Fruit fly (Drosophila melanogaster) whole organism, embryonic: ENCODE results near the gene CG31493.

ENCODE experiments used
- Atf6 ChIP-seq: fragments of 200-800 bp; sonication (Bioruptor generic); IDR thresholded peaks from 2 replicates; pipeline ENCODE4 v1.3.6; 2022; ENCODE audit warnings: missing biosample characterization, missing genetic modification characterization
- B-H2 ChIP-seq: fragments of 200-800 bp; sonication (Bioruptor generic); optimal IDR thresholded peaks from 2 replicates; lab custom pipeline; 2018; ENCODE audit warnings: missing biosample characterization, mild to moderate bottlenecking, missing genetic modification characterization
- Blimp-1 ChIP-seq: fragments of 200-800 bp; sonication (Bioruptor generic); optimal IDR thresholded peaks from 3 replicates; lab custom pipeline; 2018; ENCODE audit warnings: missing biosample characterization, missing genetic modification characterization, mild to moderate bottlenecking, moderate library complexity, missing genetic modification reagents
- CG10543 ChIP-seq: fragments of 200-800 bp; sonication (Bioruptor generic); optimal IDR thresholded peaks from 3 replicates; lab custom pipeline; 2017; ENCODE audit warnings: missing biosample characterization, mild to moderate bottlenecking, missing genetic modification characterization, moderate library complexity
- CG11560 ChIP-seq: fragments of 200-800 bp; sonication (Bioruptor generic); IDR thresholded peaks from 3 replicates; pipeline ENCODE4 v1.3.6; 2022; ENCODE audit warnings: missing biosample characterization, missing genetic modification characterization
- CG13296 ChIP-seq: fragments of 200-800 bp; sonication (Bioruptor generic); optimal IDR thresholded peaks from 3 replicates; lab custom pipeline; 2018; ENCODE audit warnings: missing biosample characterization, mild to moderate bottlenecking, missing genetic modification characterization
- CG13424 ChIP-seq: fragments of 200-800 bp; sonication (Bioruptor generic); optimal IDR thresholded peaks from 2 replicates; lab custom pipeline; 2019; ENCODE audit warnings: missing biosample characterization, mild to moderate bottlenecking, missing genetic modification characterization, moderate library complexity
- CG13894 ChIP-seq: fragments of 200-800 bp; sonication (Bioruptor generic); optimal IDR thresholded peaks from 3 replicates; lab custom pipeline; 2018; ENCODE audit warnings: missing biosample characterization, mild to moderate bottlenecking, missing genetic modification characterization, moderate library complexity
- CG14860 ChIP-seq: fragments of 200-800 bp; sonication (Bioruptor generic); IDR thresholded peaks from 3 replicates; pipeline ENCODE4 v1.3.6; 2022; ENCODE audit warnings: missing biosample characterization, missing genetic modification characterization; ENCODE audit not compliant: partially characterized antibody
- CG15479 ChIP-seq: fragments of 200-800 bp; sonication (Bioruptor generic); optimal IDR thresholded peaks from 3 replicates; lab custom pipeline; 2019; ENCODE audit warnings: missing biosample characterization, mild to moderate bottlenecking, missing genetic modification characterization, moderate library complexity
- CG15514 ChIP-seq: fragments of 200-800 bp; sonication (Bioruptor generic); optimal IDR thresholded peaks from 3 replicates; lab custom pipeline; 2017; ENCODE audit warnings: missing biosample characterization, missing genetic modification characterization, mild to moderate bottlenecking, moderate library complexity, missing genetic modification reagents
- CG17829 ChIP-seq: fragments of 200-800 bp; optimal IDR thresholded peaks from 2 replicates; lab custom pipeline; 2019; ENCODE audit warnings: missing biosample characterization, mild to moderate bottlenecking, missing genetic modification characterization, moderate library complexity
- CG2120 ChIP-seq: fragments of 200-800 bp; sonication (Bioruptor generic); optimal IDR thresholded peaks from 3 replicates; lab custom pipeline; 2016; ENCODE audit warnings: missing biosample characterization, missing genetic modification characterization
- CG3065 ChIP-seq: fragments of 200-800 bp; sonication (Bioruptor generic); optimal IDR thresholded peaks from 2 replicates; lab custom pipeline; 2016; ENCODE audit warnings: missing biosample characterization, missing genetic modification characterization
- CG31365 ChIP-seq: fragments of 200-800 bp; sonication (Bioruptor generic); optimal IDR thresholded peaks from 2 replicates; lab custom pipeline; 2018; ENCODE audit warnings: missing biosample characterization, mild to moderate bottlenecking, missing genetic modification characterization
- CG32532 ChIP-seq: fragments of 200-800 bp; sonication (Bioruptor generic); IDR thresholded peaks from 2 replicates; pipeline ENCODE4 v1.3.6; 2022; ENCODE audit warnings: missing biosample characterization, missing genetic modification characterization
- CG32767 ChIP-seq: fragments of 200-800 bp; sonication (Bioruptor generic); IDR thresholded peaks from 2 replicates; pipeline ENCODE4 v1.3.6; 2022; ENCODE audit warnings: missing biosample characterization, missing genetic modification characterization
- CG3995 ChIP-seq: fragments of 200-800 bp; sonication (Bioruptor generic); optimal IDR thresholded peaks from 3 replicates; lab custom pipeline; 2016; ENCODE audit warnings: missing biosample characterization, missing genetic modification characterization
- CG4328 ChIP-seq: fragments of 200-800 bp; sonication (Bioruptor generic); optimal IDR thresholded peaks from 3 replicates; lab custom pipeline; 2017; ENCODE audit warnings: missing biosample characterization, missing genetic modification reagents, missing genetic modification characterization
- CG6765 ChIP-seq: fragments of 200-800 bp; sonication (Bioruptor generic); optimal IDR thresholded peaks from 3 replicates; lab custom pipeline; 2017; ENCODE audit warnings: missing biosample characterization, mild to moderate bottlenecking, missing genetic modification characterization
- CG7786 ChIP-seq: fragments of 200-800 bp; sonication (Bioruptor generic); optimal IDR thresholded peaks from 2 replicates; lab custom pipeline; 2016; ENCODE audit warnings: missing biosample characterization, missing genetic modification characterization
- CG8290 ChIP-seq, 3 experiments: fragments of 200-800 bp; sonication (Bioruptor generic); optimal IDR thresholded peaks; 2 replicates each; lab custom pipeline; 2016 to 2019; ENCODE audit warnings: missing biosample characterization in 3 of 3, missing genetic modification characterization in 3 of 3, mild to moderate bottlenecking in 2 of 3, moderate library complexity in 1 of 3
- Deaf1 ChIP-seq: fragments of 200-800 bp; optimal IDR thresholded peaks from 3 replicates; lab custom pipeline; 2019; ENCODE audit warnings: missing biosample characterization, mild to moderate bottlenecking, missing genetic modification characterization, moderate library complexity
- Dip2 ChIP-seq: fragments of 200-800 bp; sonication (Bioruptor generic); IDR thresholded peaks from 2 replicates; pipeline ENCODE4 v1.3.6; 2022; ENCODE audit warnings: missing biosample characterization, missing genetic modification characterization
- Dll ChIP-seq: fragments of 200-800 bp; sonication (Bioruptor generic); IDR thresholded peaks from 4 replicates; pipeline ENCODE4 v1.3.6; 2022; ENCODE audit warnings: missing biosample characterization, missing genetic modification characterization; ENCODE audit not compliant: partially characterized antibody
- Fer1 ChIP-seq: fragments of 200-800 bp; sonication (Bioruptor generic); optimal IDR thresholded peaks from 2 replicates; lab custom pipeline; 2017; ENCODE audit warnings: missing biosample characterization, mild to moderate bottlenecking, missing genetic modification characterization
- Gsc ChIP-seq: fragments of 200-800 bp; sonication (Bioruptor generic); IDR thresholded peaks from 2 replicates; pipeline ENCODE4 v1.3.6; 2022; ENCODE audit warnings: missing biosample characterization, missing genetic modification characterization
- Gug ChIP-seq: fragments of 200-800 bp; sonication (Bioruptor generic); IDR thresholded peaks from 4 replicates; pipeline ENCODE4 v1.3.6; 2022; ENCODE audit warnings: missing biosample characterization, missing genetic modification characterization
- MBD-R2 ChIP-seq: fragments of 200-800 bp; sonication (Bioruptor generic); IDR thresholded peaks from 2 replicates; pipeline ENCODE4 v1.3.6; 2022; ENCODE audit warnings: missing biosample characterization, missing genetic modification characterization
- chinmo ChIP-seq: fragments of 200-800 bp; sonication (Bioruptor generic); IDR thresholded peaks from 4 replicates; pipeline ENCODE4 v1.3.6; 2022; ENCODE audit warnings: missing biosample characterization, missing genetic modification characterization; ENCODE audit not compliant: partially characterized antibody
- chm ChIP-seq: fragments of 200-800 bp; sonication (Bioruptor generic); IDR thresholded peaks from 2 replicates; pipeline ENCODE4 v1.3.6; 2022; ENCODE audit warnings: missing biosample characterization, missing genetic modification characterization
- cwo ChIP-seq: fragments of 200-800 bp; sonication (Bioruptor generic); optimal IDR thresholded peaks from 3 replicates; lab custom pipeline; 2017; ENCODE audit warnings: missing biosample characterization, missing genetic modification characterization, mild to moderate bottlenecking, moderate library complexity, missing genetic modification reagents
- dysf ChIP-seq: fragments of 200-800 bp; sonication (Bioruptor generic); IDR thresholded peaks from 3 replicates; pipeline ENCODE4 v1.3.6; 2022; ENCODE audit warnings: missing biosample characterization, missing genetic modification characterization
- ems ChIP-seq: fragments of 200-800 bp; sonication (Bioruptor generic); optimal IDR thresholded peaks from 3 replicates; lab custom pipeline; 2016; ENCODE audit warnings: missing biosample characterization, missing genetic modification characterization
- ewg ChIP-seq: fragments of 200-800 bp; sonication (Bioruptor generic); optimal IDR thresholded peaks from 3 replicates; lab custom pipeline; 2017; ENCODE audit warnings: mild to moderate bottlenecking, missing biosample characterization, missing genetic modification reagents, missing genetic modification characterization
- hth ChIP-seq: fragments of >200 bp; optimal IDR thresholded peaks from 2 replicates; lab custom pipeline; 2017; ENCODE audit warnings: inconsistent platforms
- kni ChIP-seq: fragments of 200-800 bp; sonication (Bioruptor generic); optimal IDR thresholded peaks from 3 replicates; lab custom pipeline; 2017; ENCODE audit warnings: mild to moderate bottlenecking, missing biosample characterization, missing genetic modification reagents, missing genetic modification characterization
- nom ChIP-seq: fragments of 200-800 bp; sonication (Bioruptor generic); optimal IDR thresholded peaks from 2 replicates; lab custom pipeline; 2017; ENCODE audit warnings: missing biosample characterization, missing genetic modification characterization, mild to moderate bottlenecking, moderate library complexity, missing genetic modification reagents
- peb ChIP-seq: fragments of 200-800 bp; sonication (Bioruptor generic); IDR thresholded peaks from 2 replicates; pipeline ENCODE4 v1.3.6; 2022; ENCODE audit warnings: missing biosample characterization, missing genetic modification characterization
- pros ChIP-seq: fragments of 200-800 bp; sonication (Bioruptor generic); optimal IDR thresholded peaks from 3 replicates; lab custom pipeline; 2019; ENCODE audit warnings: missing biosample characterization, mild to moderate bottlenecking, missing genetic modification characterization, moderate library complexity
- rib ChIP-seq: fragments of 200-800 bp; sonication (Bioruptor generic); IDR thresholded peaks from 2 replicates; pipeline ENCODE4 v1.3.6; 2022; ENCODE audit warnings: missing biosample characterization, missing genetic modification characterization
- run ChIP-seq: fragments of 200-800 bp; sonication (Bioruptor generic); optimal IDR thresholded peaks from 3 replicates; lab custom pipeline; 2018; ENCODE audit warnings: missing biosample characterization, mild to moderate bottlenecking, missing genetic modification characterization
- seq ChIP-seq: fragments of 200-800 bp; sonication (Bioruptor generic); IDR thresholded peaks from 2 replicates; pipeline ENCODE4 v1.3.6; 2022; ENCODE audit warnings: missing biosample characterization, missing genetic modification characterization
- sob ChIP-seq: fragments of 200-800 bp; sonication (Bioruptor generic); IDR thresholded peaks from 2 replicates; pipeline ENCODE4 v1.3.6; 2022; ENCODE audit warnings: missing biosample characterization, missing genetic modification characterization
- sug ChIP-seq: fragments of 200-800 bp; optimal IDR thresholded peaks from 2 replicates; lab custom pipeline; 2019; ENCODE audit warnings: missing biosample characterization, mild to moderate bottlenecking, missing genetic modification characterization, moderate library complexity

Gene CG31493

dm6 chr3R:7089522-7090336 is 41.6 kb upstream of the CG31493 start (continued):
- TF ChIP-seq ems = no peak
- peak; percentile 45; the same call in 1 of the 2 replicates for TF ChIP-seq chm (GFP tag; lab: Robert Waterston, UW)
- TF ChIP-seq CG14860 (GFP tag; lab: Robert Waterston, UW) = no peak
- TF ChIP-seq nom (GFP tag; lab: Kevin White, UChicago) = no peak

- TF ChIP-seq seq (0 out of 2 replicates have a peak, but pooled peaks have one; percentile 5), B-H2 (GFP tag; lab: Kevin White, UChicago) (peak; percentile 25), Dip2 (GFP tag; lab: Robert Waterston, UW) (no peak), CG2120 (GFP tag; lab: Kevin White, UChicago) (peak; percentile 20), hth (lab: Kevin White, UChicago) (no peak), CG31365 (tag; lab: Kevin White, UChicago) (peak; percentile 10), CG6765 (GFP tag; lab: Kevin White, UChicago) (no peak), CG13424 (tag; lab: Kevin White, UChicago) (no peak), sob (0 out of 2 replicates have a peak, but pooled peaks have one; percentile 15), Dll (no peak), CG13894 (tag; lab: Kevin White, UChicago) (peak; percentile 31), MBD-R2 (0 out of 2 replicates have a peak, but pooled peaks have one; percentile 18), CG15514 (GFP tag; lab: Kevin White, UChicago) (peak; percentile 68), CG3995 (GFP tag; lab: Kevin White, UChicago) (no peak), CG32532 (GFP tag; lab: Robert Waterston, UW) (no peak), CG32767 (GFP tag; lab: Robert Waterston, UW) (0 out of 2 replicates have a peak, but pooled peaks have one; percentile 20), sug (tag; lab: Kevin White, UChicago) (peak; percentile 40), CG8290 (GFP tag; optimal IDR thresholded peaks at IDR 0.05; lab: Kevin White, UChicago) (no peak), CG8290 (tag; optimal IDR thresholded peaks at IDR 0.05; lab: Kevin White, UChicago) (peak in 1 of 2 experiments; percentile 48), cwo (GFP tag; lab: Kevin White, UChicago) (peak; percentile 33), kni (GFP tag; lab: Kevin White, UChicago) (no peak), pros (GFP tag; lab: Kevin White, UChicago) (peak; percentile 36), CG4328 (GFP tag; lab: Kevin White, UChicago) (no peak), CG15479 (GFP tag; lab: Kevin White, UChicago) (peak; percentile 81), CG13296 (GFP tag; lab: Kevin White, UChicago) (peak; percentile 3), Deaf1 (peak; percentile 97), Atf6 (GFP tag; lab: Robert Waterston, UW) (0 out of 2 replicates have a peak, but pooled peaks have one; percentile 7), peb (no peak), Gug (GFP tag; lab: Robert Waterston, UW) (no peak), CG17829 (peak; percentile 21), Blimp-1 (no peak), CG10543 (GFP tag; lab: Kevin White, UChicago) (peak; percentile 3), CG7786 (GFP tag; lab: Kevin White, UChicago) (no peak), CG11560 (tag; lab: Robert Waterston, UW) (no peak), ewg (GFP tag; lab: Kevin White, UChicago) (peak; percentile 59), chinmo (GFP tag; lab: Robert Waterston, UW) (0 out of 4 replicates have a peak, but pooled peaks have one; percentile 83), CG14860 (GFP tag; lab: Robert Waterston, UW) (no peak), Fer1 (GFP tag; lab: Kevin White, UChicago) (peak; percentile 37), dysf (0 out of 3 replicates have a peak, but pooled peaks have one; percentile 7), run (tag; lab: Kevin White, UChicago) (no peak), Gsc (GFP tag; lab: Robert Waterston, UW) (no peak), CG3065 (GFP tag; lab: Kevin White, UChicago) (no peak), rib (peak; percentile 48; the same call in 1 of the 2 replicates)
Measured at dm6 chr3R:7090337-7090830, 41.0 kb upstream of the CG31493 start.
